Fruit fly (Drosophila melanogaster) whole organism, embryonic: Measurements from ENCODE around the gene Eo.

Experiments used
- Adf1 ChIP-seq: fragments of 200-800 bp; sonication (Bioruptor generic); IDR thresholded peaks from 2 replicates; pipeline ENCODE4 v1.3.6; 2022; ENCODE audit warnings: missing biosample characterization, missing genetic modification characterization
- Blimp-1 ChIP-seq: fragments of 200-800 bp; sonication (Bioruptor generic); optimal IDR thresholded peaks from 3 replicates; lab custom pipeline; 2018; ENCODE audit warnings: missing biosample characterization, missing genetic modification characterization, mild to moderate bottlenecking, moderate library complexity, missing genetic modification reagents
- CG11504 ChIP-seq: fragments of 200-800 bp; sonication (Bioruptor generic); optimal IDR thresholded peaks from 3 replicates; lab custom pipeline; 2019; ENCODE audit warnings: missing biosample characterization, mild to moderate bottlenecking, missing genetic modification characterization, moderate library complexity
- CG12391 ChIP-seq: fragments of 200-800 bp; sonication (Bioruptor generic); optimal IDR thresholded peaks from 3 replicates; lab custom pipeline; 2018; ENCODE audit warnings: missing biosample characterization, mild to moderate bottlenecking, missing genetic modification characterization, moderate library complexity
- CG15269 ChIP-seq: fragments of 200-800 bp; sonication (Bioruptor generic); optimal IDR thresholded peaks from 2 replicates; lab custom pipeline; 2018; ENCODE audit warnings: missing biosample characterization, mild to moderate bottlenecking, missing genetic modification characterization, moderate library complexity
- CG17186 ChIP-seq: fragments of 200-800 bp; sonication (Bioruptor generic); optimal IDR thresholded peaks from 3 replicates; lab custom pipeline; 2017; ENCODE audit warnings: missing biosample characterization, missing genetic modification reagents, missing genetic modification characterization
- CG17912 ChIP-seq: fragments of 200-800 bp; sonication (Bioruptor generic); optimal IDR thresholded peaks from 2 replicates; lab custom pipeline; 2018; ENCODE audit warnings: missing biosample characterization, mild to moderate bottlenecking, missing genetic modification characterization
- CG18476 ChIP-seq: fragments of 200-800 bp; sonication (Bioruptor generic); optimal IDR thresholded peaks from 2 replicates; lab custom pipeline; 2016; ENCODE audit warnings: missing biosample characterization, mild to moderate bottlenecking, missing genetic modification characterization
- CG2678 ChIP-seq: fragments of 200-800 bp; sonication (Bioruptor generic); optimal IDR thresholded peaks from 3 replicates; lab custom pipeline; 2019; ENCODE audit warnings: missing biosample characterization, mild to moderate bottlenecking, missing genetic modification characterization, moderate library complexity
- CG30431 ChIP-seq: fragments of 200-800 bp; sonication (Bioruptor generic); optimal IDR thresholded peaks from 2 replicates; lab custom pipeline; 2017; ENCODE audit warnings: missing biosample characterization, missing genetic modification characterization
- CG31224 ChIP-seq: fragments of 200-800 bp; sonication (Bioruptor generic); IDR thresholded peaks from 2 replicates; pipeline ENCODE4 v1.3.6; 2022; ENCODE audit warnings: missing biosample characterization, missing genetic modification characterization
- CG32772 ChIP-seq: fragments of 200-800 bp; sonication (Bioruptor generic); IDR thresholded peaks from 2 replicates; pipeline ENCODE4 v1.3.6; 2022; ENCODE audit warnings: missing biosample characterization, missing genetic modification characterization
- Dll ChIP-seq: fragments of 200-800 bp; sonication (Bioruptor generic); IDR thresholded peaks from 4 replicates; pipeline ENCODE4 v1.3.6; 2022; ENCODE audit warnings: missing biosample characterization, missing genetic modification characterization; ENCODE audit not compliant: partially characterized antibody
- Drgx ChIP-seq: fragments of 200-800 bp; sonication (Bioruptor generic); IDR thresholded peaks from 2 replicates; pipeline ENCODE4 v1.3.6; 2022; ENCODE audit warnings: missing biosample characterization, missing genetic modification characterization
- ERR ChIP-seq: fragments of 200-800 bp; sonication (Bioruptor generic); optimal IDR thresholded peaks from 2 replicates; lab custom pipeline; 2016; ENCODE audit warnings: missing biosample characterization, missing genetic modification characterization
- Hr51 ChIP-seq, 2 experiments: fragments of 200-800 bp; sonication (Bioruptor generic); optimal IDR thresholded peaks; 2 replicates in 1 of 2; 3 replicates in 1 of 2; lab custom pipeline; 2016 to 2018; ENCODE audit warnings: missing biosample characterization in 2 of 2, missing genetic modification characterization in 2 of 2, mild to moderate bottlenecking in 1 of 2, moderate library complexity in 1 of 2
- Mad ChIP-seq: fragments of 200-800 bp; sonication (Bioruptor generic); optimal IDR thresholded peaks from 2 replicates; lab custom pipeline; 2016; ENCODE audit warnings: missing biosample characterization, missing genetic modification characterization
- Med ChIP-seq: fragments of 200-800 bp; sonication (Bioruptor generic); peaks from one replicate; lab custom pipeline; 2016; ENCODE audit warnings: missing biosample characterization, missing genetic modification characterization, mild to moderate bottlenecking, inconsistent platforms, moderate library complexity
- Ptx1 ChIP-seq: fragments of 200-800 bp; sonication (Bioruptor generic); IDR thresholded peaks from 2 replicates; pipeline ENCODE4 v1.3.6; 2022; ENCODE audit warnings: missing biosample characterization, missing genetic modification characterization
- Sox102F ChIP-seq: fragments of 200-800 bp; sonication (Bioruptor generic); optimal IDR thresholded peaks from 2 replicates; lab custom pipeline; 2018; ENCODE audit warnings: missing biosample characterization, mild to moderate bottlenecking, missing genetic modification characterization, moderate library complexity
- cwo ChIP-seq: fragments of 200-800 bp; sonication (Bioruptor generic); optimal IDR thresholded peaks from 3 replicates; lab custom pipeline; 2017; ENCODE audit warnings: missing biosample characterization, missing genetic modification characterization, mild to moderate bottlenecking, moderate library complexity, missing genetic modification reagents
- dmrt99B ChIP-seq: fragments of 200-800 bp; sonication (Bioruptor generic); optimal IDR thresholded peaks from 2 replicates; lab custom pipeline; 2018; ENCODE audit warnings: missing biosample characterization, mild to moderate bottlenecking, missing genetic modification characterization, moderate library complexity
- eve ChIP-seq, 2 experiments: fragments of >200 bp; optimal IDR thresholded peaks; 2 replicates each; lab custom pipeline; 2017; ENCODE audit warnings: missing biosample characterization in 2 of 2, missing genetic modification characterization in 2 of 2
- eyg ChIP-seq: fragments of 200-800 bp; sonication (Bioruptor generic); optimal IDR thresholded peaks from 3 replicates; lab custom pipeline; 2016; ENCODE audit warnings: missing biosample characterization, missing genetic modification characterization
- gem ChIP-seq: fragments of 200-800 bp; sonication (Bioruptor generic); optimal IDR thresholded peaks from 2 replicates; lab custom pipeline; 2019; ENCODE audit warnings: missing biosample characterization, mild to moderate bottlenecking, missing genetic modification characterization, moderate library complexity
- grau ChIP-seq: fragments of 200-800 bp; optimal IDR thresholded peaks from 3 replicates; lab custom pipeline; 2019; ENCODE audit warnings: missing biosample characterization, mild to moderate bottlenecking, missing genetic modification characterization, moderate library complexity
- ind ChIP-seq: fragments of 200-800 bp; sonication (Bioruptor generic); optimal IDR thresholded peaks from 3 replicates; lab custom pipeline; 2016; ENCODE audit warnings: missing biosample characterization, missing genetic modification characterization
- row ChIP-seq: fragments of 200-800 bp; sonication (Bioruptor generic); IDR thresholded peaks from 3 replicates; pipeline ENCODE4 v1.3.6; 2022; ENCODE audit warnings: missing biosample characterization, missing genetic modification characterization
- sens ChIP-seq: fragments of 200-800 bp; sonication (Bioruptor generic); peaks from one replicate; lab custom pipeline; 2016; ENCODE audit warnings: missing biosample characterization, missing genetic modification characterization
- slbo ChIP-seq: fragments of 200-800 bp; sonication (Bioruptor generic); IDR thresholded peaks from 2 replicates; pipeline ENCODE4 v1.3.6; 2022; ENCODE audit warnings: missing biosample characterization, missing genetic modification characterization
- ttk ChIP-seq: fragments of 200-800 bp; sonication (Bioruptor generic); IDR thresholded peaks from 2 replicates; pipeline ENCODE4 v2.1.2; 2022; ENCODE audit warnings: missing biosample characterization, missing genetic modification characterization
- wek ChIP-seq: fragments of 200-800 bp; sonication (Bioruptor generic); optimal IDR thresholded peaks from 3 replicates; lab custom pipeline; 2018; ENCODE audit warnings: missing biosample characterization, mild to moderate bottlenecking, missing genetic modification characterization, moderate library complexity
- zfh2 ChIP-seq: fragments of 200-800 bp; sonication (Bioruptor generic); optimal IDR thresholded peaks from 2 replicates; lab custom pipeline; 2016; ENCODE audit warnings: missing biosample characterization, missing genetic modification characterization

Gene Eo

DNA sequence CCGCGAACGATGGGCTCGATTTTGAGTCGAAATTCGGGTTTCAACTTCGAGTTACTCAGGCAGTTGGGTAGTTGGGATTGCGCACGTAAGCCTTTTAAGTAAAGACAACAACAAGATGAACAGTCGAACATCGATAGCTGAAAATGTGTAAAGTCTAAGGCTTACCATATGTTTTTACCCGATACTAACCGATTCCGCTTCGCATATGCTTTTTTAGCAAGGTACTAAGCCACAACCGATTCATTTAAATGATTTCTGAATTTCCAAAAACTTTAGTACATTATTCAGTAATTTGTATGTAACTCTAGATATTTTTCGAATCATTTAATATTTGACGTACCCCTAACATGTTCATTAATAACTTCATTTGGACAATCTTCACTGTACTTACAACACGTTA, 21.0 kb downstream of the Eo start:
- peak; percentile 16; the same call in 1 of the 2 replicates for TF ChIP-seq slbo (GFP tag; lab: Robert Waterston, UW)
- TF ChIP-seq CG17912 (GFP tag; lab: Kevin White, UChicago) = no peak
- no peak for TF ChIP-seq CG31224 (GFP tag; lab: Robert Waterston, UW)
- TF ChIP-seq zfh2 (GFP tag; lab: Kevin White, UChicago) = no peak
- TF ChIP-seq Drgx (GFP tag; lab: Robert Waterston, UW) = peak; percentile 58; the same call in 1 of the 2 replicates
- TF ChIP-seq Sox102F (GFP tag; lab: Kevin White, UChicago) = peak; percentile 13
- no peak for TF ChIP-seq eyg
- peak; percentile 58 for TF ChIP-seq grau (tag; lab: Kevin White, UChicago)
- peak; percentile 8; the same call in 1 of the 2 replicates for TF ChIP-seq ttk (GFP tag; lab: Robert Waterston, UW)
- TF ChIP-seq CG15269 (tag; lab: Kevin White, UChicago) = peak; percentile 29
- TF ChIP-seq eve (GFP tag; optimal IDR thresholded peaks at IDR 0.05; lab: Kevin White, UChicago) = peak in 1 of 2 experiments; percentile 8
- TF ChIP-seq Hr51 (GFP tag; optimal IDR thresholded peaks at IDR 0.05; lab: Kevin White, UChicago) = peak in 1 of 2 experiments; percentile 38
- no peak for TF ChIP-seq CG18476
- TF ChIP-seq CG2678 (tag; lab: Kevin White, UChicago) = peak; percentile 38
- peak; percentile 37; the same call in 2 of the 3 replicates for TF ChIP-seq row (GFP tag; lab: Robert Waterston, UW)
- TF ChIP-seq Med (GFP tag; lab: Kevin White, UChicago) = peak; percentile 1
- peak; percentile 31 for TF ChIP-seq CG11504 (tag; lab: Kevin White, UChicago)
- TF ChIP-seq ind (GFP tag; lab: Kevin White, UChicago) = no peak
- peak; percentile 13 for TF ChIP-seq gem (tag; lab: Kevin White, UChicago)

- TF ChIP-seq Adf1 (GFP tag; lab: Robert Waterston, UW) (peak; percentile 53), ERR (GFP tag; lab: Kevin White, UChicago) (no peak)
Measured at dm6 chrX:14896791-14897190, 21.8 kb downstream of the Eo start, which contains the start of gene CG9514. Gene CG9514 (minus strand): TSS chrX:14896891.

dm6 chrX:14896310-14896709, 22.3 kb downstream of the Eo start:
- TF ChIP-seq wek (no peak), Ptx1 (no peak), sens (peak; percentile 72), cwo (GFP tag; lab: Kevin White, UChicago) (no peak), gem (tag; lab: Kevin White, UChicago) (peak; percentile 16), Sox102F (GFP tag; lab: Kevin White, UChicago) (peak; percentile 25), dmrt99B (tag; lab: Kevin White, UChicago) (peak; percentile 3)

dm6 chrX:14893872-14894271, 24.7 kb downstream of the Eo start:
- no peak for TF ChIP-seq CG17186 (GFP tag; lab: Kevin White, UChicago)
- peak; percentile 92 for TF ChIP-seq Blimp-1 (GFP tag; lab: Kevin White, UChicago)

dm6 chrX:14892303-14892702, 26.3 kb downstream of the Eo start:
- TF ChIP-seq CG32772 = no peak
- TF ChIP-seq CG30431 = no peak
- no peak for TF ChIP-seq Dll
- TF ChIP-seq Mad (GFP tag; lab: Kevin White, UChicago) = no peak
- TF ChIP-seq CG12391 (tag; lab: Kevin White, UChicago) = no peak
- peak; percentile 52 for TF ChIP-seq Drgx (GFP tag; lab: Robert Waterston, UW)
